Fruit fly (Drosophila melanogaster) whole organism: ENCODE data around the gene Dok.

Source experiments
- pan ChIP-seq: fragments of >200 bp; optimal IDR thresholded peaks from 2 replicates; lab custom pipeline; 2017
- psq ChIP-seq: fragments of >200 bp; optimal IDR thresholded peaks from 2 replicates; lab custom pipeline; 2017

DNA sequence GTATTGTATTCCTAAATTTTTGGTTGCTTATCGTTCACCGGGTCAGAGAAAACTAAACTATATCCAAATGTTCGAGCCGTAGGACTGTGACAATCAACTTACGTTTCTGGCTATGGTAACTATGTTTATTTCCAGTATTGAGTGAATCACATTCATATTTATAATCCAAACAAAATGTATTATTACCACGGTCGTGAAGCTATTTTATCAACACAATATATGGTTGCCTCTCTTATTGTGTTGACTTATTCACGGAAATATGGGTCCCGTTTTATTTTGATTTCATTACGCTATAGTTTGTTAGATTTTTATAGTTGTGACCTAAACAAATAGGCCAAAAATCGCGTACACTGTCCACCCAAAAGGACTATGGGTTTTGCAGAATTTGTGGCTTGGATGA lies 23.4 kb downstream of the Dok start, which contains the start of gene CG15034:
- TF ChIP-seq psq (lab: Kevin White, UChicago): no peak
- TF ChIP-seq pan: no peak
